Worm (Caenorhabditis elegans) whole organism, L4 larva: ENCODE data around the gene K12H6.10.

Source experiments
- F10B5.3 ChIP-seq: sonication (generic microtip); optimal IDR thresholded peaks from 2 replicates; lab custom pipeline; 2016; ENCODE audit warnings: mild to moderate bottlenecking, missing genetic modification characterization, missing compliant biosample characterization
- F26F4.8 ChIP-seq: fragments of 200-800 bp; sonication (Bioruptor generic); conservative IDR thresholded peaks from 2 replicates; pipeline ENCODE4 v1.3.6; 2022; ENCODE audit warnings: missing genetic modification characterization, missing compliant biosample characterization
- F49E8.2 ChIP-seq: sonication (generic microtip); optimal IDR thresholded peaks from 2 replicates; lab custom pipeline; 2016; ENCODE audit warnings: missing compliant biosample characterization, mild to moderate bottlenecking, missing genetic modification characterization, borderline replicate concordance
- R02D3.7 ChIP-seq: fragments of 150-350 bp; sonication (generic microtip); optimal IDR thresholded peaks from 3 replicates; lab custom pipeline; 2014; ENCODE audit warnings: missing biosample characterization, missing genetic modification characterization
- ZK337.2 ChIP-seq: fragments of 200-800 bp; sonication (Bioruptor generic); IDR thresholded peaks from 2 replicates; pipeline ENCODE4 v1.3.6; 2022; ENCODE audit warnings: missing genetic modification reagents, missing genetic modification characterization, missing compliant biosample characterization
- attf-4 ChIP-seq: sonication (generic microtip); optimal IDR thresholded peaks from 3 replicates; lab custom pipeline; 2017; ENCODE audit warnings: missing biosample characterization, missing genetic modification characterization
- ceh-32 ChIP-seq: sonication (generic microtip); optimal IDR thresholded peaks from 2 replicates; lab custom pipeline; 2016; ENCODE audit warnings: mild to moderate bottlenecking, missing genetic modification characterization, missing compliant biosample characterization; ENCODE audit not compliant: poor library complexity
- ceh-44 ChIP-seq: fragments of 200-800 bp; sonication (Bioruptor generic); IDR thresholded peaks from 2 replicates; pipeline ENCODE4 v1.3.6; 2022; ENCODE audit warnings: missing genetic modification reagents, missing genetic modification characterization, missing compliant biosample characterization
- ces-1 ChIP-seq: fragments of 150-350 bp; sonication (generic microtip); optimal IDR thresholded peaks from 4 replicates; lab custom pipeline; 2014; ENCODE audit warnings: missing biosample characterization, missing genetic modification reagents, missing genetic modification characterization
- daf-12 ChIP-seq: fragments of 150-350 bp; optimal IDR thresholded peaks from 2 replicates; lab custom pipeline; 2014; ENCODE audit warnings: missing biosample characterization, missing genetic modification reagents, missing genetic modification characterization
- daf-19 ChIP-seq: fragments of 200-800 bp; sonication (Bioruptor generic); conservative IDR thresholded peaks from 2 replicates; pipeline ENCODE4 v1.3.6; 2022; ENCODE audit warnings: missing genetic modification characterization, missing compliant biosample characterization
- daf-8 ChIP-seq: fragments of 200-800 bp; sonication (Bioruptor generic); IDR thresholded peaks from 2 replicates; pipeline ENCODE4 v1.3.6; 2022; ENCODE audit warnings: missing genetic modification characterization, missing compliant biosample characterization
- duxl-1 ChIP-seq: sonication (generic microtip); optimal IDR thresholded peaks from 2 replicates; lab custom pipeline; 2016; ENCODE audit warnings: mild to moderate bottlenecking, missing genetic modification characterization, moderate library complexity, missing compliant biosample characterization; ENCODE audit not compliant: poor library complexity
- dve-1 ChIP-seq: sonication (generic microtip); optimal IDR thresholded peaks from 2 replicates; lab custom pipeline; 2017; ENCODE audit warnings: antibody characterized with exemption, mild to moderate bottlenecking, missing genetic modification characterization, missing compliant biosample characterization; ENCODE audit not compliant: insufficient read depth
- egl-27 ChIP-seq: sonication (generic microtip); optimal IDR thresholded peaks from 3 replicates; lab custom pipeline; 2017; ENCODE audit warnings: missing biosample characterization, missing genetic modification reagents, missing genetic modification characterization
- fkh-10 ChIP-seq: fragments of 150-350 bp; optimal IDR thresholded peaks from 2 replicates; lab custom pipeline; 2014; ENCODE audit warnings: missing biosample characterization, missing genetic modification reagents, missing genetic modification characterization
- hlh-30 ChIP-seq: sonication (generic microtip); optimal IDR thresholded peaks from 2 replicates; lab custom pipeline; 2017; ENCODE audit warnings: antibody characterized with exemption, mild to moderate bottlenecking, missing genetic modification characterization, missing compliant biosample characterization; ENCODE audit not compliant: insufficient read depth
- hmg-1.1 ChIP-seq: fragments of 200-800 bp; sonication (Bioruptor generic); IDR thresholded peaks from 2 replicates; pipeline ENCODE4 v1.3.6; 2022; ENCODE audit warnings: missing genetic modification reagents, missing genetic modification characterization, missing compliant biosample characterization
- lin-1 ChIP-seq: fragments of 200-800 bp; sonication (Bioruptor generic); IDR thresholded peaks from 2 replicates; pipeline ENCODE4 v1.3.6; 2022; ENCODE audit warnings: missing genetic modification reagents, missing genetic modification characterization, missing compliant biosample characterization
- lin-13 ChIP-seq: fragments of 150-350 bp; optimal IDR thresholded peaks from 2 replicates; lab custom pipeline; 2014; ENCODE audit warnings: missing biosample characterization, missing genetic modification reagents, missing genetic modification characterization
- lin-29 ChIP-seq: fragments of 200-800 bp; sonication (Bioruptor generic); IDR thresholded peaks from 2 replicates; pipeline ENCODE4 v1.3.6; 2022; ENCODE audit warnings: missing genetic modification reagents, missing genetic modification characterization, missing compliant biosample characterization
- mdl-1 ChIP-seq, 2 experiments: fragments of 150-350 bp in 1 of 2; sonication (generic microtip) in 1 of 2; optimal IDR thresholded peaks; 2 replicates each; lab custom pipeline; 2014 to 2017; ENCODE audit warnings: missing biosample characterization in 2 of 2, missing genetic modification characterization in 2 of 2
- mxl-3 ChIP-seq: fragments of 200-800 bp; sonication (Bioruptor generic); optimal IDR thresholded peaks from 2 replicates; lab custom pipeline; 2018; ENCODE audit warnings: mild to moderate bottlenecking, missing genetic modification characterization, missing compliant biosample characterization
- nhr-10 ChIP-seq: fragments of 150-350 bp; optimal IDR thresholded peaks from 2 replicates; lab custom pipeline; 2014; ENCODE audit warnings: missing biosample characterization, missing genetic modification characterization
- nhr-102 ChIP-seq: sonication (generic microtip); optimal IDR thresholded peaks from 2 replicates; lab custom pipeline; 2016; ENCODE audit warnings: mild to moderate bottlenecking, missing genetic modification characterization, moderate library complexity, missing compliant biosample characterization
- nhr-11 ChIP-seq: fragments of 150-350 bp; optimal IDR thresholded peaks from 2 replicates; lab custom pipeline; 2014; ENCODE audit warnings: missing biosample characterization, missing genetic modification characterization
- nhr-111 ChIP-seq: fragments of 200-800 bp; sonication (Bioruptor generic); optimal IDR thresholded peaks from 2 replicates; lab custom pipeline; 2018; ENCODE audit warnings: mild to moderate bottlenecking, missing genetic modification characterization, missing compliant biosample characterization
- nhr-237 ChIP-seq: sonication (generic microtip); optimal IDR thresholded peaks from 2 replicates; lab custom pipeline; 2017; ENCODE audit warnings: missing biosample characterization, missing genetic modification characterization
- nhr-28 ChIP-seq: fragments of 150-350 bp; optimal IDR thresholded peaks from 2 replicates; lab custom pipeline; 2014; ENCODE audit warnings: missing biosample characterization, missing genetic modification characterization
- nhr-41 ChIP-seq: fragments of 200-800 bp; sonication (Bioruptor generic); IDR thresholded peaks from 2 replicates; pipeline ENCODE4 v1.3.6; 2022; ENCODE audit warnings: missing genetic modification reagents, missing genetic modification characterization, missing compliant biosample characterization
- nhr-76 ChIP-seq: fragments of 150-350 bp; optimal IDR thresholded peaks from 2 replicates; lab custom pipeline; 2014; ENCODE audit warnings: missing biosample characterization, missing genetic modification characterization
- nhr-77 ChIP-seq: fragments of 150-350 bp; optimal IDR thresholded peaks from 2 replicates; lab custom pipeline; 2014; ENCODE audit warnings: missing biosample characterization, missing genetic modification characterization
- pha-4 ChIP-seq, 2 experiments: fragments of 150-350 bp in 1 of 2; fragments of 200-800 bp in 1 of 2; sonication (Bioruptor generic) in 1 of 2; IDR thresholded peaks in 1 of 2; optimal IDR thresholded peaks in 1 of 2; 2 replicates each; pipeline versions ENCODE4 v1.3.6 to Lab custom; 2014 to 2022; ENCODE audit warnings: missing genetic modification characterization in 2 of 2, missing genetic modification reagents in 2 of 2, missing biosample characterization in 1 of 2, missing compliant biosample characterization in 1 of 2
- rbr-2 ChIP-seq: sonication (generic microtip); optimal IDR thresholded peaks from 2 replicates; lab custom pipeline; 2016; ENCODE audit warnings: missing genotype, missing genetic modification characterization, missing compliant biosample characterization
- saeg-2 ChIP-seq: fragments of 200-800 bp; sonication (Bioruptor generic); IDR thresholded peaks from 2 replicates; pipeline ENCODE4 v1.3.6; 2022; ENCODE audit warnings: missing genetic modification reagents, missing genetic modification characterization, missing compliant biosample characterization
- set-16 ChIP-seq: fragments of 200-800 bp; sonication (Bioruptor generic); IDR thresholded peaks from 2 replicates; pipeline ENCODE4 v1.3.6; 2022; ENCODE audit warnings: missing genetic modification reagents, missing genetic modification characterization, missing compliant biosample characterization
- snpc-4 ChIP-seq: fragments of 150-350 bp; optimal IDR thresholded peaks from 2 replicates; lab custom pipeline; 2014; ENCODE audit warnings: missing biosample characterization, missing genetic modification characterization
- spr-1 ChIP-seq: sonication (generic microtip); optimal IDR thresholded peaks from 2 replicates; lab custom pipeline; 2016; ENCODE audit warnings: mild to moderate bottlenecking, missing genetic modification characterization, missing compliant biosample characterization
- spr-3 ChIP-seq: fragments of 200-800 bp; sonication (Bioruptor generic); optimal IDR thresholded peaks from 2 replicates; lab custom pipeline; 2018; ENCODE audit warnings: mild to moderate bottlenecking, missing genetic modification characterization, missing compliant biosample characterization
- tag-97 ChIP-seq: fragments of 200-800 bp; sonication (Bioruptor generic); IDR thresholded peaks from 2 replicates; pipeline ENCODE4 v1.3.6; 2022; ENCODE audit warnings: missing genetic modification characterization, missing compliant biosample characterization
- tra-1 ChIP-seq: fragments of 200-800 bp; sonication (Bioruptor generic); IDR thresholded peaks from 2 replicates; pipeline ENCODE4 v1.3.6; 2022; ENCODE audit warnings: missing genetic modification reagents, missing genetic modification characterization, missing compliant biosample characterization
- unc-62 ChIP-seq, 3 experiments: fragments of 150-350 bp in 1 of 3; sonication (generic microtip); optimal IDR thresholded peaks in 2 of 3; peaks in 1 of 3; 1 replicate in 1 of 3; 2 replicates in 2 of 3; lab custom pipeline; 2014 to 2017; ENCODE audit warnings: missing biosample characterization in 3 of 3, missing genetic modification characterization in 3 of 3, missing genetic modification reagents in 3 of 3, missing genotype in 1 of 3
- zag-1 ChIP-seq: fragments of 150-350 bp; optimal IDR thresholded peaks from 2 replicates; lab custom pipeline; 2014; ENCODE audit warnings: missing biosample characterization, missing genetic modification characterization

The K12H6.10 gene

ce11 chrII:2843088-2843487, 20.4 kb downstream of the K12H6.10 start, which contains the start of gene Y110A2AL.7:
TSS of gene Y110A2AL.7 (minus strand) at chrII:2843188.
- peak in 1 of 2 experiments; percentile 64 for TF ChIP-seq unc-62 (GFP tag; optimal IDR thresholded peaks at IDR 0.05 in 1 of 2; lab: Kevin White, UChicago)
- TF ChIP-seq unc-62 (tag; optimal IDR thresholded peaks at IDR 0.05; lab: Kevin White, UChicago), result no peak
- no peak for TF ChIP-seq daf-19 (GFP tag; lab: Robert Waterston, UW)
- TF ChIP-seq, all 104 proteins: peak for 1

DNA sequence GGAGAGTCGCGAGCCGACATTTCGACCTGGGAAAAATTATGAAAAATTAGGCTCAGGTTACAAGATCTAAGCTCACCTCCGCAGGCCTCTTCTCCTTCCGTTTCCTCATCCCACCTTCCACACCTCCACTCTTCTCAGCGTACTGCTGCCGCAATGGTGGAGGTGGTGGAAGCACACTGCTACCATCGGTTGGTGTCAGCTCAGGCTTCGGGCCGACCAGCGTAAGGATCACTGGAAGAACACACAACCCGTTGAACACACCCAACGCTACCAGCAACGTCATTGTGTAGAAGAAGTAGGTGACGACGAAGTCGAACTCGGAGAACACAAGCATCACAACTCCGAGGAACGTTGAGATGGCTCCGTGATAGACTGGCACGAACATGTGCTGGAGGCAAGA, 23.0 kb downstream of the K12H6.10 start:
- TF ChIP-seq set-16 (GFP tag; lab: Robert Waterston, UW) (peak; percentile 54), dve-1 (no peak)

DNA sequence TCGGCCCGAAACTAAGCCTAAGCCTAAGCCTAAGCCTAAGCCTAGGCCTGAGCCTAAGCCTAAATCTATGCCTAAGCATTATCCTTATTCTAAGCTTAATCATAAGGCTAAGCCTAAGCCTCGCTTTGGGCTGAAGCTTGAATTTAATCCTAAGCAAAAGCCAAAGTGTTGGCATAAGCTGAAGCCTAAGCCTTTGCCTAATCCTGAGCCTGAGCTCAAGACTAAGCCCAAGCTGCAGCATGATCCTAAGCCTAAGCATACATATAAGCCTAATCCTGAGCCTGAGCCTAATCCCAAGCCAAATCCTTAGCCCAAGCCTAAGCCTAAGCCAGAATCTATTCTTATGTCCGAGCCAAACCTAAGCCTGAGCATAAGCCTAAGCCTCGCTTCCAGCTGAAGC, 23.9 kb downstream of the K12H6.10 start:
- no peak for TF ChIP-seq nhr-77 (tag; lab: Kevin White, UChicago)
- no peak for TF ChIP-seq nhr-10 (tag; lab: Kevin White, UChicago)
- no peak for TF ChIP-seq ceh-32 (tag; lab: Kevin White, UChicago)
- no peak for TF ChIP-seq set-16 (GFP tag; lab: Robert Waterston, UW)
- TF ChIP-seq rbr-2 (tag; lab: Kevin White, UChicago), result no peak
- TF ChIP-seq F26F4.8, result no peak
- no peak for TF ChIP-seq nhr-11 (tag; lab: Kevin White, UChicago)
- TF ChIP-seq nhr-76, result no peak
- no peak for TF ChIP-seq nhr-111 (GFP tag; lab: Kevin White, UChicago)
- no peak for TF ChIP-seq lin-29 (GFP tag; lab: Robert Waterston, UW)
- no peak for TF ChIP-seq snpc-4
- no peak for TF ChIP-seq zag-1 (tag; lab: Kevin White, UChicago)
- TF ChIP-seq lin-1 (GFP tag; lab: Robert Waterston, UW), result no peak
- no peak for TF ChIP-seq egl-27 (tag; lab: Kevin White, UChicago)
- TF ChIP-seq lin-13 (GFP tag; lab: Kevin White, UChicago), result no peak
- no peak for TF ChIP-seq mdl-1 (tag; optimal IDR thresholded peaks at IDR 0.05; lab: Kevin White, UChicago)
- TF ChIP-seq daf-12, result no peak
- TF ChIP-seq tag-97 (GFP tag; lab: Robert Waterston, UW), result no peak

DNA sequence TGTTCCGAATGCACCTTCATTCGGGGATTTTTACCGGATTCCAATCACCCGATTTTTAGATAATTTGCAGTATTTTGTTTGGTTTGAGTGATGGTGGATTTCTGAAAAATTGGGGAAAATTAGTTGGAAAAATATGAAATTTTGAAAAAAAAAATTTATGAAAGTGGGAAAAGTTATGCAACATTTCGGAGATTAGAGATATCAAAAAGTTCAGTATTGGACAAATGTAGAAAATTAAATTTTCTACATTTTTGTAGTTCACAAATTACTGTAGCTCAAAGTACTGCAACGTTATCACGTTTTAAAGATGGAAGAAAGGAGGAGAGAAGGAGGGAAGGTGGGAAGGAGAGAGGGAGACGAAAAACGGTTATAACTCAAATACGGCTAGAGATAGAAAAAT, 29.8 kb downstream of the K12H6.10 start, which contains the start of gene ptc-3:
TSS of gene ptc-3 (minus strand) at position 101 of the 400 bp plus-strand sequence.
- no peak for TF ChIP-seq nhr-41 (GFP tag; lab: Robert Waterston, UW)
- TF ChIP-seq hmg-1.1 (GFP tag; lab: Robert Waterston, UW), result no peak
- no peak for TF ChIP-seq nhr-11 (tag; lab: Kevin White, UChicago)
- TF ChIP-seq nhr-28 (tag; lab: Kevin White, UChicago), result no peak
- TF ChIP-seq daf-8 (GFP tag; lab: Robert Waterston, UW), result no peak
- no peak for TF ChIP-seq mxl-3
- TF ChIP-seq mdl-1 (tag; optimal IDR thresholded peaks at IDR 0.05; lab: Kevin White, UChicago), result no peak
- no peak for TF ChIP-seq spr-3 (GFP tag; lab: Kevin White, UChicago)
- no peak for TF ChIP-seq hlh-30 (tag; lab: Kevin White, UChicago)
- TF ChIP-seq duxl-1 (tag; lab: Kevin White, UChicago), result no peak
- TF ChIP-seq lin-29 (GFP tag; lab: Robert Waterston, UW), result no peak
- TF ChIP-seq spr-1, result no peak
- no peak for TF ChIP-seq R02D3.7 (tag; lab: Kevin White, UChicago)
- TF ChIP-seq ZK337.2 (GFP tag; lab: Robert Waterston, UW), result no peak

DNA sequence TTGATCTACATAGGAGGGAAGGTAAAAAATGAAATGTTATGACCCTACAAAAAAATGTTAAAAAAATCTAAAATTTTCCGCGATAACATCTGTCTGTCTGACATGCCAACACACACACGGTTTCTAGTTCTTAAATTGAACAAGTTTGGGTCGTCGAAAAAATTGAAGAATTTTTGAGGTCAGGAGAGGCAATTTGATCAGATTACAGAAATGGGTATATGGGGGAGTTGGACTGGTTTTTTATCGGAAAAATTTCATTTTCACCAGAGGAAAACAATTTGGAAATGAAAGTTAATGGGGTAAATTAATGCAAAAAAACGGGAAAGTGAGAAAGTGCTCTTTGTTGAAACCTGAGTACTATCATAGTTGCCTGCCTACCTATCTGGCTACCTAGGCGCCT, 31.1 kb downstream of the K12H6.10 start:
- TF ChIP-seq pha-4 (GFP tag; IDR thresholded peaks at IDR 0.05; lab: Robert Waterston, UW) (no peak), pha-4 (tag; optimal IDR thresholded peaks at IDR 0.05; lab: Kevin White, UChicago) (no peak), nhr-102 (tag; lab: Kevin White, UChicago) (no peak), nhr-237 (tag; lab: Kevin White, UChicago) (no peak), F26F4.8 (no peak), daf-19 (GFP tag; lab: Robert Waterston, UW) (no peak), saeg-2 (GFP tag; lab: Robert Waterston, UW) (no peak), F49E8.2 (tag; lab: Kevin White, UChicago) (no peak), ces-1 (GFP tag; lab: Kevin White, UChicago) (no peak), egl-27 (tag; lab: Kevin White, UChicago) (no peak), ceh-44 (GFP tag; lab: Robert Waterston, UW) (no peak), attf-4 (tag; lab: Kevin White, UChicago) (no peak), tra-1 (GFP tag; lab: Robert Waterston, UW) (no peak), fkh-10 (no peak), zag-1 (tag; lab: Kevin White, UChicago) (no peak), F10B5.3 (tag; lab: Kevin White, UChicago) (no peak)
